Worm (Caenorhabditis elegans) whole organism, early embryonic: ENCODE results near the gene srx-28.

Experiments used
- B0310.2 ChIP-seq: sonication (generic microtip); optimal IDR thresholded peaks from 2 replicates; lab custom pipeline; 2016; ENCODE audit warnings: mild to moderate bottlenecking, missing genetic modification characterization, missing compliant biosample characterization
- F13C5.2 ChIP-seq: sonication (generic microtip); optimal IDR thresholded peaks from 2 replicates; lab custom pipeline; 2017; ENCODE audit warnings: mild to moderate bottlenecking, missing genetic modification characterization, inconsistent platforms, missing compliant biosample characterization
- aly-1 ChIP-seq: sonication (generic microtip); optimal IDR thresholded peaks from 2 replicates; lab custom pipeline; 2016; ENCODE audit warnings: missing genetic modification characterization, missing compliant biosample characterization
- ama-1 ChIP-seq: fragments of 150-350 bp; optimal IDR thresholded peaks from 2 replicates; lab custom pipeline; 2014
- ceh-13 ChIP-seq: fragments of 200-800 bp; sonication (Bioruptor generic); optimal IDR thresholded peaks from 2 replicates; lab custom pipeline; 2018; ENCODE audit warnings: mild to moderate bottlenecking, missing genetic modification characterization, missing compliant biosample characterization
- ceh-36 ChIP-seq: sonication (generic microtip); optimal IDR thresholded peaks from 2 replicates; lab custom pipeline; 2016; ENCODE audit warnings: missing genetic modification characterization, inconsistent platforms, missing compliant biosample characterization
- ets-7 ChIP-seq: sonication (generic microtip); optimal IDR thresholded peaks from 2 replicates; lab custom pipeline; 2016; ENCODE audit warnings: missing genotype, missing genetic modification characterization, missing compliant biosample characterization
- flt-1 ChIP-seq: fragments of 200-800 bp; sonication (Bioruptor generic); IDR thresholded peaks from 2 replicates; pipeline ENCODE4 v1.3.6; 2022; ENCODE audit warnings: missing genetic modification characterization, missing compliant biosample characterization
- hmbx-1 ChIP-seq: sonication (generic microtip); optimal IDR thresholded peaks from 2 replicates; lab custom pipeline; 2016; ENCODE audit warnings: mild to moderate bottlenecking, missing genetic modification characterization, missing compliant biosample characterization
- hmg-4 ChIP-seq: fragments of 200-800 bp; sonication (Bioruptor generic); optimal IDR thresholded peaks from 2 replicates; lab custom pipeline; 2018; ENCODE audit warnings: mild to moderate bottlenecking, missing genetic modification characterization, missing compliant biosample characterization
- hnd-1 ChIP-seq: sonication (generic microtip); optimal IDR thresholded peaks from 2 replicates; lab custom pipeline; 2016; ENCODE audit warnings: missing genetic modification characterization, missing compliant biosample characterization
- pes-1 ChIP-seq: fragments of 200-800 bp; sonication (Bioruptor generic); IDR thresholded peaks from 2 replicates; pipeline ENCODE4 v1.3.6; 2022; ENCODE audit warnings: missing genetic modification reagents, missing genetic modification characterization, missing compliant biosample characterization
- scrt-1 ChIP-seq: fragments of 200-800 bp; sonication (Bioruptor generic); IDR thresholded peaks from 2 replicates; pipeline ENCODE4 v1.3.6; 2022; ENCODE audit warnings: missing genetic modification characterization, missing compliant biosample characterization
- sea-1 ChIP-seq: fragments of 200-800 bp; sonication (Bioruptor generic); conservative IDR thresholded peaks from 2 replicates; pipeline ENCODE4 v1.3.6; 2022; ENCODE audit warnings: missing genetic modification characterization, missing compliant biosample characterization
- tbx-11 ChIP-seq: fragments of 200-800 bp; sonication (Bioruptor generic); IDR thresholded peaks from 2 replicates; pipeline ENCODE4 v1.3.6; 2022; ENCODE audit warnings: missing genetic modification characterization, missing compliant biosample characterization
- tbx-37 ChIP-seq: fragments of 200-800 bp; sonication (Bioruptor generic); conservative IDR thresholded peaks from 2 replicates; pipeline ENCODE4 v1.3.6; 2022; ENCODE audit warnings: missing genetic modification reagents, missing genetic modification characterization, missing compliant biosample characterization
- tra-4 ChIP-seq: sonication (generic microtip); optimal IDR thresholded peaks from 2 replicates; lab custom pipeline; 2017; ENCODE audit warnings: missing genetic modification characterization, missing compliant biosample characterization

The srx-28 gene

DNA sequence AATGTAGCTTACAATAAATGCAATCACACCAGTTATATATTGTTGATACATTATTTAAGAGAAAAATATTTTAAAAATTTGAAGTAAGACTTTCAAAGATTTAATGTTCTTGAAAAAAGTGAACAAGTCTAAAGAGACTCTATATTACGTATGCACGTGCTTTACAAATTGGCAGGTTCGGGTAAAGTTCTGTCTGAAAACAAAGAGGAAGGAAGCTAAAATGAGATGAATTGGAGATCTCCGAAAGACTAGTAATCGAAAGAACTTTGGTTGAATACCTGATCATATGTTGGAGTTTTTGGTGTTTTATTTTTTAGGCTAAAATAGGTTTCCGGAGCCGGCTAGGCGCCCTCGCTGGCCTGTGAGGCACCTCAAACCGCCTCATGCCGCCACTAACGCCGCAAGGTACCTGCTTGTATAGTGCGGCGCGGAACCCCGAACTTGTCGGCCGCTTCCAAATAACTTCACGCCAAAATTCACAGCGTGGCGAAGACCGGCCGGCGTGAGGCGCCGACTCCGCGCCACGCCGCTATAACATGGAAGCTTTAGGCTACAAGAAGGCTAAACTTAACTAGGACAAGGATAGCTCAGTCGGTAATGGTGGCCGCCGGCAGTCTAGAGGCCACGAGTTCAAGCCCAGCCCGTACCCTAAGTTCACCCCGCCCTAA, at the start of gene srx-28:
Gene srx-28, minus strand, starts transcription at position 51 of the 668 bp plus-strand sequence.
- TF ChIP-seq hmbx-1 = no peak
- no peak for TF ChIP-seq tra-4 (tag; lab: Kevin White, UChicago)
- TF ChIP-seq tbx-11 (GFP tag; lab: Robert Waterston, UW) = no peak
- TF ChIP-seq tbx-37 (GFP tag; lab: Robert Waterston, UW) = no peak
- TF ChIP-seq pes-1 (GFP tag; lab: Robert Waterston, UW) = no peak
- no peak for TF ChIP-seq sea-1 (GFP tag; lab: Robert Waterston, UW)
- TF ChIP-seq ets-7 (tag; lab: Kevin White, UChicago) = no peak
- TF ChIP-seq ceh-13 = no peak
- no peak for TF ChIP-seq hmg-4
- no peak for TF ChIP-seq F13C5.2 (tag; lab: Kevin White, UChicago)
- no peak for TF ChIP-seq aly-1 (tag; lab: Kevin White, UChicago)
- no peak for TF ChIP-seq flt-1
- no peak for TF ChIP-seq scrt-1

- no peak for TF ChIP-seq tra-4 (tag; lab: Kevin White, UChicago)
- TF ChIP-seq sea-1 (GFP tag; lab: Robert Waterston, UW) = no peak
- no peak for TF ChIP-seq hmbx-1
- TF ChIP-seq tbx-37 (GFP tag; lab: Robert Waterston, UW) = no peak
- TF ChIP-seq pes-1 (GFP tag; lab: Robert Waterston, UW) = no peak
- no peak for TF ChIP-seq flt-1
- TF ChIP-seq B0310.2 = no peak
- no peak for TF ChIP-seq hmg-4
- no peak for TF ChIP-seq ets-7 (tag; lab: Kevin White, UChicago)
- TF ChIP-seq aly-1 (tag; lab: Kevin White, UChicago) = no peak
- TF ChIP-seq ama-1 (lab: Kevin White, UChicago) = no peak
- no peak for TF ChIP-seq tbx-11 (GFP tag; lab: Robert Waterston, UW)
- no peak for TF ChIP-seq ceh-13
- TF ChIP-seq ceh-36 = no peak
- no peak for TF ChIP-seq hnd-1 (tag; lab: Kevin White, UChicago)
Measured at ce11 chrV:2803258-2803657, 46.2 kb upstream of the srx-28 start.

DNA sequence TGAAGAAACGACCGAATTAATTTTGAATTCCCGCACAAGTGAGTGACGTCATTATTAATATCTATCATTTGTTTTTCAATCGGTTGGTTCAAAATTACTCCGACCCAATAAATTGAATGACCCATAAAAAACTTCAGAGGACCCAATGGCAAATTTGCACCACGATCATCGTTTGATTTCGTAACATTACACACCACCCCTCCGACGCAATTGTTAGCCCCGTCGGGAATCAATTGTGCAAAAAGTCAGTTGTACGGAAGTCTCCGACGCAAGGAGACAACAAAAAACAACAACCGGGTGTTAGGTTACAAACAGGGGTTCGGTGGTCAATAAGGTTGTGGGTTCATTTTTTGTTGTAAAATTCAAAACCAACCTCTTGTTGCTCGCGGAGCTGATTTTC, 44.9 kb upstream of the srx-28 start:
- TF ChIP-seq scrt-1 (no peak), hnd-1 (tag; lab: Kevin White, UChicago) (no peak), hmg-4 (no peak), ceh-13 (no peak), F13C5.2 (tag; lab: Kevin White, UChicago) (no peak), ama-1 (lab: Kevin White, UChicago) (no peak), B0310.2 (no peak), tra-4 (tag; lab: Kevin White, UChicago) (no peak), hmbx-1 (no peak), ets-7 (tag; lab: Kevin White, UChicago) (no peak), tbx-11 (GFP tag; lab: Robert Waterston, UW) (no peak), flt-1 (no peak), aly-1 (tag; lab: Kevin White, UChicago) (no peak)

DNA sequence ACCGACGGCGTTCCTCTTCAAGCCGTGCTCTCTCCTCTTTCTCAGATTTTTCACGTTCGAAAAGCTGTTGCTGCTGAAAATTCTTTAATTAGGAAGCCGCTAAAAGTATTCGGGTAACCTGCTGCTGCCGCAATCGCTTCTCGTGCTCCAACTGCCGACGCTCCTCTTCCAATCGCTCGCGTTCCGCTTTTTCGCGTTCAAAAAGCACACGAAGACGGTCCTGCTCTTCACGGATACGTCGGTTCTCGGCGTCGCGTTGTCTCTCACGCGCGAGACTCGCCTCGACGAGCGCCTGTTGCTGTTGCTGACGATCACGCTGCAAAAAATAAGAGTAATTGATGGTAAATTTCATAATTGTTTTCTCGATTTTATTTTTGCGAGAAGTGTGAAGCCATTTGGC, 43.6 kb upstream of the srx-28 start:
- no peak for TF ChIP-seq ceh-36
- no peak for TF ChIP-seq hnd-1 (tag; lab: Kevin White, UChicago)
- TF ChIP-seq hmbx-1 = no peak
- no peak for TF ChIP-seq ets-7 (tag; lab: Kevin White, UChicago)
- no peak for TF ChIP-seq flt-1
- TF ChIP-seq tbx-11 (GFP tag; lab: Robert Waterston, UW) = no peak
- no peak for TF ChIP-seq pes-1 (GFP tag; lab: Robert Waterston, UW)
- TF ChIP-seq ceh-13 = no peak
- TF ChIP-seq B0310.2 = no peak
- TF ChIP-seq sea-1 (GFP tag; lab: Robert Waterston, UW) = no peak
- no peak for TF ChIP-seq ama-1 (lab: Kevin White, UChicago)
- no peak for TF ChIP-seq tbx-37 (GFP tag; lab: Robert Waterston, UW)
- no peak for TF ChIP-seq hmg-4
- TF ChIP-seq tra-4 (tag; lab: Kevin White, UChicago) = no peak

DNA sequence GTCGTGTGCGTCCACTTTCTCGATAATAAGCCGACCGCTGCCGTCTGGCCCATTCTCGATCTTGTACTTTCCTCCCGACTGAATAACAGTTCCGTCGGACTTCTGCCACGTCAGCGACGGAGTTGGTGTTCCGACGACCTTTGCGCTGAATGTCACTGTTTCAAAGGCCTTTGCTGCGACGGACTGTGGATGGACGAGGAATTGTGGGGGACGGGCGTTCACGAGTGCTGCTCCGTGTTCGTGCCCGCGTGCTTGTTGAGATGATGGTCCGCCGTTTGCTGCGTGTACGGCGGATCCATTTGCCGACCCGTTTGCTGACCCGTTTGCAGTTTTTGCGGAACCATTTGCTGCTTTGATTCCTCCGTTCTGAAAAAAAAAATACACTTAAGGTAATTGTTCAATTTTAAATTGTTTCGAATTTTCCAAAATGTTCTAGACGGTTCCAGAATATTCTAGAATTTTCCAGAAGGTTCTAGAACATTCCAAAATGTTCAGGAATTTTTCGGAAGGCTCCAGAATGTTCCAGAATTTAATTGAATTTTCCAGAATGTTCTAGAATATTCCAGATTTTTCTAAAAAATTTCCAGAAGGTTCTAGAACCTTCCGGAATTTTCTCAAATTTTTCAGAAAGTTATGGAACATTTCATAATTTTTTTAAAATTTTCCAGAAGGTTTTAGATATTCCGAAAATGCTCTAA, 42.2 kb upstream of the srx-28 start:
- TF ChIP-seq ets-7 (tag; lab: Kevin White, UChicago) = no peak
- no peak for TF ChIP-seq F13C5.2 (tag; lab: Kevin White, UChicago)
- no peak for TF ChIP-seq hmg-4
- no peak for TF ChIP-seq tra-4 (tag; lab: Kevin White, UChicago)
- TF ChIP-seq flt-1 = no peak
- no peak for TF ChIP-seq pes-1 (GFP tag; lab: Robert Waterston, UW)
- no peak for TF ChIP-seq ceh-13
- no peak for TF ChIP-seq hnd-1 (tag; lab: Kevin White, UChicago)
- no peak for TF ChIP-seq scrt-1
- TF ChIP-seq B0310.2 = no peak
- TF ChIP-seq sea-1 (GFP tag; lab: Robert Waterston, UW) = no peak
- no peak for TF ChIP-seq hmbx-1
- no peak for TF ChIP-seq aly-1 (tag; lab: Kevin White, UChicago)
- no peak for TF ChIP-seq tbx-11 (GFP tag; lab: Robert Waterston, UW)

DNA sequence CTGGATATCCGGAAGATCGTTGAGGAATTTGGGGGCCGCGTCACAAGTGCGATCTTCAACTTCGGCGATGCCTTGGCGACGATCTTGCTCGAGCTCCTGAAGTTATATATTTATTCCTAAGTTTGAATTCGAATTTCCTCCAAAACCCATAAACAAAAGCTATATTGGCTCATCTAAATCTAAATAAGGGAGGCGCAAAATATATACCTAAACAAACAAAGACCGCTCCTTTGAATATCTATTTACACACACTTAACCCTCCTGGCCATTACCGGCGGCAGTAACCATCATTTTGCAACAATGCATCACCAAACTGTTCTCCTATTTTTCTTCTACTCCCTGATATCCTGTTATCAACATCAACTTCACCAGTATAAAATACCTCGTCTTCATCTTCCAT, 38.9 kb upstream of the srx-28 start, which contains the start of gene F54E2.2:
Gene F54E2.2, plus strand, starts transcription at position 301 of the 400 bp plus-strand sequence.
- TF ChIP-seq F13C5.2 (tag; lab: Kevin White, UChicago) = no peak
- TF ChIP-seq aly-1 (tag; lab: Kevin White, UChicago) = no peak

ce11 chrV:2792958-2793357, 35.9 kb upstream of the srx-28 start:
- TF ChIP-seq hmg-4 = no peak
- no peak for TF ChIP-seq hnd-1 (tag; lab: Kevin White, UChicago)
